Fruit fly (Drosophila melanogaster): ENCODE results near the gene Klp67A.

DNA sequence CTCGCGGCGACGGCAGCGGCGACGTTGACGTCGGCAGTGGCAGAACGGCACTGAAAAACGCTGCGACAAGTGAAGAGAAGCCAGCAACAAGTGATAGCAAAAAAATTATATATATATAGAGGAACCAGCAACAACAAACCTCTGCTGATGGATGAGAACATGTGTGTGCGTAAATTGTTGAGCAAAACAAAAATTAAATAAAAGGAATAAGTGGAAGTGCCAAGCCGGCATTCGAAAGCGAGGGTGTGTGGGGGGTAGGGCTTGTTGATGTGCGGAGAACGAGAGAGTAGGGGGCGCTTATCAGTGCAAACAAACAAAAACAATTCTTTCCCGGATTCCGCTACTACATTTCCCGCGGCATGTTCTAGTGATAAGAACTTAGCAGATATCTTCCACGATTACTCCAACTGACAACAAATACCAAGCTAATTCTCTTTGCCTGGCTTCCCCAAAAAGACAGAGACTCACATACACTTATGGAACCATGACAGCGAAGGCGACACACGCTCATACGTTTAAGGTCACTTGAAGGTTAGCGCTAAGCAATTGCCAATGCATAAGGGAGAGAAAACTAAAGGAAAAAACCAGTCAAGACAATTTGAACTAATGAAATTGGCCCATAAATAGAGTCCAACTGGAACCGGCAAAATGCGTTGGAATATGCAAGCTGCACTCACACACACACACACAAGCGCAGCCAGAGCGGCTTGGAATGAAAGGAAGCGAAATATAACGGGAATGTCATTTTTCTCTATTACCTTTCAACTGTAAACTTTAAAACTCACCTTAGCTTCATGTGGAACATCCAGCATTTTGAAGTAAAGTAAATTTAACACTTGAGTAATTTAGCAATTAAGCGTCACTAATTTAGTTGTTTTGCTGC, 8.8 kb downstream of the Klp67A start:
- no peak for TF ChIP-seq Dll (optimal IDR thresholded peaks at IDR 0.05)
- no peak for TF ChIP-seq psq (optimal IDR thresholded peaks at IDR 0.05)
- TF ChIP-seq CG8478 (optimal IDR thresholded peaks at IDR 0.05): no peak
- TF ChIP-seq pan (optimal IDR thresholded peaks at IDR 0.05): no peak

Measured in whole organism.